Worm (Caenorhabditis elegans) whole organism, midembryonic: ENCODE data around the gene M04B2.6.

Source experiments
- T22C8.4 ChIP-seq: fragments of 200-800 bp; sonication (Bioruptor generic); IDR thresholded peaks from 2 replicates; pipeline ENCODE4 v1.3.6; 2022; ENCODE audit warnings: missing genetic modification characterization, missing compliant biosample characterization
- cog-1 ChIP-seq: sonication (generic microtip); optimal IDR thresholded peaks from 2 replicates; lab custom pipeline; 2016; ENCODE audit warnings: missing genetic modification characterization, missing compliant biosample characterization
- flt-1 ChIP-seq: fragments of 200-800 bp; sonication (Bioruptor generic); IDR thresholded peaks from 2 replicates; pipeline ENCODE4 v1.3.6; 2022; ENCODE audit warnings: missing genetic modification characterization, missing compliant biosample characterization
- ztf-23 ChIP-seq: fragments of 200-800 bp; sonication (Bioruptor generic); IDR thresholded peaks from 2 replicates; pipeline ENCODE4 v1.3.6; 2022; ENCODE audit warnings: missing genetic modification reagents, missing genetic modification characterization, missing compliant biosample characterization
- ztf-29 ChIP-seq: fragments of 200-800 bp; sonication (Bioruptor generic); IDR thresholded peaks from 2 replicates; pipeline ENCODE4 v1.3.6; 2022; ENCODE audit warnings: missing genetic modification reagents, missing genetic modification characterization, missing compliant biosample characterization

DNA sequence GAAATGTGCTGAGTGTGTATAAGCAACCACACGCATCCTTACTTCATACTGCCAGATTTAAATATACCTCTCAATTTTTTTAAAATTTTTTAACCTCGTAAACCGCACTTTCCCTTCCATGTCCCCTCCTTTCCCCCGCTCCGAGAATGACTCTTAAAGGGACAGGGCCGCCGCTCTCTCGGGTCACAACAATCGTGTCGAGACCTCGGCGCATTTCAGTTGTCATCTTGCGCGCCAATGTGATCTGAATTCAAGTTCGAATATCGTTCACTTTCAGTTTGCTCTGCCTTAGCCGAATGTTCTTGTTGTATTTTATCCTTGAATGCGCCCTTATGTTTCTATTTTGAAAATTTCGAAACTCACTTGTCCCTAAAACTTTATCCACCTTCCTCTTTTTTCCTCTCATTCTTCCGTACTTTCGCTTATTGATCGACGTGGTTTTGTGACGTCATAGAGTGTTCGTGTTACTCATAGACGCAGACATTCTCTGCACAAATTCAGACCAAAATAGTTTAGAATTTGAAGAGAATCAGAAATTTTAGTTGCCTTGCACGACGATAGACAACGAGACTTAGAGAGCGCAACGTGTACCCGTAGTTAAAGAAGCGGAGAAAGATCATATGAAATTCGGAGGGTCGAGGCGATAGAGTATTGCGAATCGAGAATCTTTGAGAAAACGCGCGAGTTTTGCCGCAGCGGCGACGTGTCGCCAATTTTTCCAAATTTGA is 11.8 kb upstream of the M04B2.6 start:
- TF ChIP-seq T22C8.4 (GFP tag; lab: Robert Waterston, UW) (no peak; the same call in 1 of the 2 replicates), ztf-23 (GFP tag; lab: Robert Waterston, UW) (0 out of 2 replicates have a peak, but pooled peaks have one; percentile 31), flt-1 (GFP tag; lab: Robert Waterston, UW) (no peak), ztf-29 (GFP tag; lab: Robert Waterston, UW) (no peak), cog-1 (tag; lab: Kevin White, UChicago) (no peak)
